Worm (Caenorhabditis elegans): Measurements from ENCODE around the gene Y14H12B.1.

The Y14H12B.1 gene

ce11 chrII:3974953-3975352 lies 40.7 kb downstream of the Y14H12B.1 start, which contains the start of gene cank-26:
cank-26 (minus strand) TSS chrII:3975065.
- TF ChIP-seq B0310.2 (tag; optimal IDR thresholded peaks at IDR 0.05) (no peak), ceh-13 (GFP tag; optimal IDR thresholded peaks at IDR 0.05) (no peak), hnd-1 (tag; optimal IDR thresholded peaks at IDR 0.05) (no peak), F13C5.2 (tag; optimal IDR thresholded peaks at IDR 0.05) (no peak), flt-1 (GFP tag; IDR thresholded peaks at IDR 0.05) (no peak), ama-1 (optimal IDR thresholded peaks at IDR 0.05) (no peak), sea-1 (GFP tag; conservative IDR thresholded peaks at IDR 0.05) (no peak), tra-4 (tag; optimal IDR thresholded peaks at IDR 0.05) (no peak), ets-7 (tag; optimal IDR thresholded peaks at IDR 0.05) (no peak), ceh-36 (tag; optimal IDR thresholded peaks at IDR 0.05) (no peak), tbx-11 (GFP tag; IDR thresholded peaks at IDR 0.05) (no peak), hmg-4 (GFP tag; optimal IDR thresholded peaks at IDR 0.05) (no peak), tbx-37 (GFP tag; conservative IDR thresholded peaks at IDR 0.05) (no peak), scrt-1 (GFP tag; IDR thresholded peaks at IDR 0.05) (no peak), pes-1 (GFP tag; IDR thresholded peaks at IDR 0.05) (no peak), aly-1 (tag; optimal IDR thresholded peaks at IDR 0.05) (no peak), hmbx-1 (tag; optimal IDR thresholded peaks at IDR 0.05) (no peak)

- no peak for TF ChIP-seq tbx-37 (GFP tag; conservative IDR thresholded peaks at IDR 0.05)
- TF ChIP-seq hmbx-1 (tag; optimal IDR thresholded peaks at IDR 0.05) = no peak
- TF ChIP-seq F13C5.2 (tag; optimal IDR thresholded peaks at IDR 0.05) = no peak
- TF ChIP-seq scrt-1 (GFP tag; IDR thresholded peaks at IDR 0.05) = no peak
- TF ChIP-seq hmg-4 (GFP tag; optimal IDR thresholded peaks at IDR 0.05) = no peak
These were observed 41.7 kb downstream of the Y14H12B.1 start, which contains the start of gene dos-2 for ce11 chrII:3975942-3976341. dos-2 (plus strand) TSS chrII:3976242.

- TF ChIP-seq ama-1 (optimal IDR thresholded peaks at IDR 0.05) (no peak), ceh-13 (GFP tag; optimal IDR thresholded peaks at IDR 0.05) (no peak), flt-1 (GFP tag; IDR thresholded peaks at IDR 0.05) (no peak), hnd-1 (tag; optimal IDR thresholded peaks at IDR 0.05) (no peak), ceh-36 (tag; optimal IDR thresholded peaks at IDR 0.05) (no peak), aly-1 (tag; optimal IDR thresholded peaks at IDR 0.05) (no peak), hmbx-1 (tag; optimal IDR thresholded peaks at IDR 0.05) (no peak), scrt-1 (GFP tag; IDR thresholded peaks at IDR 0.05) (no peak), pes-1 (GFP tag; IDR thresholded peaks at IDR 0.05) (no peak)
These were observed 44.0 kb downstream of the Y14H12B.1 start for ce11 chrII:3978198-3978597.

DNA sequence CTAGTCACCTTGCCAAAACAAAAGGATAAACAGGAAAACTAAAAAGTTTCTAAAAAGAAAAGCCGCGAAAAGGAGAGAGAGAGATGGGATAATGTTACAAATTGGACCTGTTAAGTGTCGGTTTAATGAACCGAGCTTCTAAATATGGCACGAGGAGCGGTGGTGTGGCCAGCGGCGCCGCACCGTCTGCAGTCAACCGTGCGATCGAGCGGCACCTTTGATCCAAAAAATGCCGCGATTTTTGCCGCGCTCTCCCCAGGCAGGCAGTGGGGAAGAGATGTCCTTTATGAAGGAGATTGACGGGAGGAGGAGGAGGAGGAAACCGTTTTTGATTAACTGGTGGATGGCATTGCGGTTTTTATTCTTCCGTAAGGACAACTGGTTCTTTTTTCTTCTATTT lies 46.1 kb downstream of the Y14H12B.1 start:
- TF ChIP-seq sea-1 (GFP tag; conservative IDR thresholded peaks at IDR 0.05) (no peak), pes-1 (GFP tag; IDR thresholded peaks at IDR 0.05) (no peak), tra-4 (tag; optimal IDR thresholded peaks at IDR 0.05) (no peak), tbx-11 (GFP tag; IDR thresholded peaks at IDR 0.05) (no peak), ceh-36 (tag; optimal IDR thresholded peaks at IDR 0.05) (no peak), F13C5.2 (tag; optimal IDR thresholded peaks at IDR 0.05) (no peak), ets-7 (tag; optimal IDR thresholded peaks at IDR 0.05) (no peak), hmg-4 (GFP tag; optimal IDR thresholded peaks at IDR 0.05) (no peak)

DNA sequence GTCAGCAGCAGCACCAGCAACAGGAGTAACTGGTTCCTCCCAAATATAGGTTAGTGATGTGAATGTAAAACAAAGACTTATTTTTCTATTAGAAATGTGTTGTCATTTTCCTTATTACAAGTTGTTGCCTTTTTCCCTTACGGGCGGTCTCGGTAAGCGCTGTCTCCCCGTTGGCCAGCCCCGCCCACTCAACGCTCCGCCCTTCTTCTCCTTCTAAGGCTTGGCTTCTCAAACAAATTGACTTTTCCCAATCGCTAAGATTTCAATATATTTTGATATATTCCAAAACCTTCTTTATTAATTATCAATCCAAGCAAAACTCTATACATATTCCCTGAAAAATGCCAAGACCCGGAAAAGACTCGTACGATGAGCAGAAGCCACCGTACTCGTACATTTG lies 48.1 kb downstream of the Y14H12B.1 start, which contains the start of gene lin-31:
lin-31 (plus strand) TSS at position 237 of the 400 bp plus-strand sequence.
- no peak for TF ChIP-seq tbx-11 (GFP tag; IDR thresholded peaks at IDR 0.05)
- TF ChIP-seq F13C5.2 (tag; optimal IDR thresholded peaks at IDR 0.05) = no peak
- TF ChIP-seq hnd-1 (tag; optimal IDR thresholded peaks at IDR 0.05) = no peak
- TF ChIP-seq ets-7 (tag; optimal IDR thresholded peaks at IDR 0.05) = no peak
- TF ChIP-seq ceh-36 (tag; optimal IDR thresholded peaks at IDR 0.05) = no peak
- TF ChIP-seq tra-4 (tag; optimal IDR thresholded peaks at IDR 0.05) = no peak
- TF ChIP-seq scrt-1 (GFP tag; IDR thresholded peaks at IDR 0.05) = no peak
- no peak for TF ChIP-seq B0310.2 (tag; optimal IDR thresholded peaks at IDR 0.05)
- TF ChIP-seq ama-1 (optimal IDR thresholded peaks at IDR 0.05) = no peak
- no peak for TF ChIP-seq pes-1 (GFP tag; IDR thresholded peaks at IDR 0.05)
- no peak for TF ChIP-seq hmbx-1 (tag; optimal IDR thresholded peaks at IDR 0.05)
- no peak for TF ChIP-seq hmg-4 (GFP tag; optimal IDR thresholded peaks at IDR 0.05)
- TF ChIP-seq ceh-13 (GFP tag; optimal IDR thresholded peaks at IDR 0.05) = no peak
- TF ChIP-seq flt-1 (GFP tag; IDR thresholded peaks at IDR 0.05) = no peak
- TF ChIP-seq aly-1 (tag; optimal IDR thresholded peaks at IDR 0.05) = no peak
- no peak for TF ChIP-seq tbx-37 (GFP tag; conservative IDR thresholded peaks at IDR 0.05)
- no peak for TF ChIP-seq sea-1 (GFP tag; conservative IDR thresholded peaks at IDR 0.05)

DNA sequence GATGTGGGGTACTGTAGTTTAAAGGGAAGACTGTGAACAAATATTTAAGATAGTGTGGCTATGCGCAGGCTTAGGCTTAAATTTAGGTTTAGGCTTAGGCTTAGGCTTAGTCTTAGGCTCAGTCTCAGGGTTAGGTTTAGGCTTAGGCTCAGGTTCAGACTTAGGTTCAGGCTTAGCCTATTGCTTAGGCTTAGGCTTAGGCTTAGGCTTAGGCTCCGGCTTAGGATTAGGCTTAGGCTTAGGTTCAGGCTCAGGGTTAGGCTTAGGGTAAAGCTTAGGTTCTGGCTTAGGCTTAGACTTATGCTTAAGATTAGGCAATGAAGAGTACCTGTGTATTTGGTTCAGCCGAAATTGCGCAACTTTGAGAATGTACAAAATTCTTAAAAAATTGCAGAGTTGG lies 50.0 kb downstream of the Y14H12B.1 start:
- TF ChIP-seq ceh-13 (GFP tag; optimal IDR thresholded peaks at IDR 0.05) = no peak
- no peak for TF ChIP-seq F13C5.2 (tag; optimal IDR thresholded peaks at IDR 0.05)
- no peak for TF ChIP-seq B0310.2 (tag; optimal IDR thresholded peaks at IDR 0.05)
- no peak for TF ChIP-seq hnd-1 (tag; optimal IDR thresholded peaks at IDR 0.05)
- TF ChIP-seq ets-7 (tag; optimal IDR thresholded peaks at IDR 0.05) = no peak
- no peak for TF ChIP-seq tbx-11 (GFP tag; IDR thresholded peaks at IDR 0.05)
- TF ChIP-seq ceh-36 (tag; optimal IDR thresholded peaks at IDR 0.05) = peak; percentile 88
- no peak for TF ChIP-seq tbx-37 (GFP tag; conservative IDR thresholded peaks at IDR 0.05)

Measured in whole organism, early embryonic.